Worm (Caenorhabditis elegans): ENCODE data around the gene uev-2.

uev-2 gene

DNA sequence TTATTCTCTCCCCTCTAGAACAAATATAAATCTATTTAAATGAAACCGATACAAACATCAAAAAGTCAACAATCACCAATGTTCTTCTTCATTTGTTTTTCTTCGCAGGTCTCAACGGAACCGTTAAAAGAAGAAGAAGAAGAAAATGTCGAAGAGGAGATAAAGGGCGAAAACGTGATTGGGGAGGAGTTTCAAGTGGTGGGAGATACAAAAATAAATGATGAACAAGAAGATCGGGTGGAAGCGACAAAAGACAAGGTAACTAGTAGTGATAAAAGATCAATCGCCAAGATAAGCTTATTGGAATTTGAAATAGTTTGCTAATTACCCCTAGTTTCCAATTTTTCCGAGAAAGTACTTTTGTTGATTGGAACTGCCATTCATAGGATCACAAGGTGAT, 32.7 kb upstream of the uev-2 start:
- TF ChIP-seq fos-1 (tag; optimal IDR thresholded peaks at IDR 0.05), result no peak
- TF ChIP-seq mep-1 (tag; optimal IDR thresholded peaks at IDR 0.05), result no peak
- peak in 1 of 2 experiments; percentile 32 for TF ChIP-seq mdl-1 (tag; optimal IDR thresholded peaks at IDR 0.05)
- no peak for TF ChIP-seq jun-1 (tag; optimal IDR thresholded peaks at IDR 0.05)
- no peak for TF ChIP-seq unc-62 (GFP tag; optimal IDR thresholded peaks at IDR 0.05)
- no peak for TF ChIP-seq isw-1 (GFP tag; IDR thresholded peaks at IDR 0.05)
- no peak for TF ChIP-seq ztf-4 (tag; optimal IDR thresholded peaks at IDR 0.05)
- TF ChIP-seq nhr-20 (tag; optimal IDR thresholded peaks at IDR 0.05), result peak; percentile 53
- TF ChIP-seq lin-14 (GFP tag; optimal IDR thresholded peaks at IDR 0.05), result peak; percentile 54
- TF ChIP-seq lin-35 (GFP tag; optimal IDR thresholded peaks at IDR 0.05), result peak in 1 of 2 experiments; percentile 42
- peak; percentile 58 for TF ChIP-seq snu-23 (GFP tag; optimal IDR thresholded peaks at IDR 0.05)
- TF ChIP-seq dpl-1 (GFP tag; optimal IDR thresholded peaks at IDR 0.05), result no peak
- TF ChIP-seq blmp-1 (tag; optimal IDR thresholded peaks at IDR 0.05), result peak; percentile 65
- TF ChIP-seq ceh-82 (tag; optimal IDR thresholded peaks at IDR 0.05), result no peak
- TF ChIP-seq elt-2 (tag; optimal IDR thresholded peaks at IDR 0.05), result no peak
- TF ChIP-seq rnt-1 (tag; optimal IDR thresholded peaks at IDR 0.05), result no peak
- no peak for TF ChIP-seq nhr-19 (GFP tag; conservative IDR thresholded peaks at IDR 0.05)
- TF ChIP-seq alr-1 (tag; optimal IDR thresholded peaks at IDR 0.05; ENCODE audit: borderline replicate concordance), result no peak
- no peak for TF ChIP-seq snpc-4 (tag; optimal IDR thresholded peaks at IDR 0.05)
- no peak for TF ChIP-seq pax-3 (tag; optimal IDR thresholded peaks at IDR 0.05)
- TF ChIP-seq ceh-88 (GFP tag; IDR thresholded peaks at IDR 0.05), result no peak
- peak; percentile 2 for TF ChIP-seq pag-3 (tag; optimal IDR thresholded peaks at IDR 0.05; ENCODE audit: borderline replicate concordance, insufficient read depth)
- no peak for TF ChIP-seq lir-3 (tag; optimal IDR thresholded peaks at IDR 0.05; ENCODE audit: poor library complexity)
- no peak for TF ChIP-seq nhr-12 (tag; optimal IDR thresholded peaks at IDR 0.05)
- TF ChIP-seq ztf-11 (tag; optimal IDR thresholded peaks at IDR 0.05), result no peak
- TF ChIP-seq zip-4 (GFP tag; optimal IDR thresholded peaks at IDR 0.05), result no peak
- no peak for TF ChIP-seq tlp-1 (tag; optimal IDR thresholded peaks at IDR 0.05)
- TF ChIP-seq nhr-85 (tag), result peak; percentile 84
- TF ChIP-seq efl-1 (optimal IDR thresholded peaks at IDR 0.05), result no peak
- no peak for TF ChIP-seq efl-1 (GFP tag; optimal IDR thresholded peaks at IDR 0.05 in 1 of 2)
- TF ChIP-seq aly-2 (tag; optimal IDR thresholded peaks at IDR 0.05), result no peak
- no peak for TF ChIP-seq unc-98 (GFP tag; IDR thresholded peaks at IDR 0.05)
- TF ChIP-seq nhr-71 (tag; optimal IDR thresholded peaks at IDR 0.05), result peak; percentile 25
- TF ChIP-seq unc-86 (tag; optimal IDR thresholded peaks at IDR 0.05), result no peak
- no peak for TF ChIP-seq nhr-90 (tag; optimal IDR thresholded peaks at IDR 0.05; ENCODE audit: poor library complexity)
- no peak for TF ChIP-seq fkh-10 (GFP tag; optimal IDR thresholded peaks at IDR 0.05)
- TF ChIP-seq elt-3 (tag; optimal IDR thresholded peaks at IDR 0.05), result peak in 4 of 6 experiments; percentile 31 to 70 (median 48)
- no peak for TF ChIP-seq swsn-7 (tag; optimal IDR thresholded peaks at IDR 0.05)
- TF ChIP-seq tbx-2 (tag; optimal IDR thresholded peaks at IDR 0.05), result peak; percentile 18
- no peak for TF ChIP-seq ceh-8 (GFP tag; optimal IDR thresholded peaks at IDR 0.05)
- no peak for TF ChIP-seq mab-9 (GFP tag; IDR thresholded peaks at IDR 0.05)

DNA sequence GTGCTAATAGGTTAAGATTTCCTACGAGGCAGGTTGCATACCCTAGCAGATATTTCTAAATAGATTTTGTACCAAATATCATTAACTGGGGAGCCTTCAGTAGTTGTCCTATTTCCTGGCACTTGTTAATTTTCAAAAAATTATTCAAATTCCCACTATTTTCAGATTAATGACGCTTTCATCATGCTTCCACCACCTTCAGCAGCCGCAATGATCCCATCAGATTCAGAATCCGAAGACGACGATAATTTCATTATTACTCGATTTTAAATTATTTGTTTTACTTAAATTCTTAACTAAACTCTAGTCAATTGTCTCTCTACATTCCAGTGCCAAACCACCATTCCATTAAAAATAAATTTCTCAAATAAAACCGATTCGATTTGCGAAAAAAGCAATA, 32.1 kb upstream of the uev-2 start:
- TF ChIP-seq fos-1 (tag; optimal IDR thresholded peaks at IDR 0.05) (no peak), swsn-7 (tag; optimal IDR thresholded peaks at IDR 0.05) (peak; percentile 5), hlh-17 (GFP tag; optimal IDR thresholded peaks at IDR 0.05; ENCODE audit: borderline replicate concordance) (no peak), nhr-71 (tag; optimal IDR thresholded peaks at IDR 0.05) (peak; percentile 71), lir-3 (tag; optimal IDR thresholded peaks at IDR 0.05; ENCODE audit: poor library complexity) (peak; percentile 43), ztf-4 (tag; optimal IDR thresholded peaks at IDR 0.05) (peak; percentile 20), lin-35 (GFP tag; optimal IDR thresholded peaks at IDR 0.05) (peak in 1 of 2 experiments; percentile 22), nhr-90 (tag; optimal IDR thresholded peaks at IDR 0.05; ENCODE audit: poor library complexity) (peak; percentile 71), efl-1 (optimal IDR thresholded peaks at IDR 0.05) (no peak), efl-1 (GFP tag; optimal IDR thresholded peaks at IDR 0.05 in 1 of 2) (peak in 1 of 2 experiments; percentile 64), tbx-2 (tag; optimal IDR thresholded peaks at IDR 0.05) (peak; percentile 40), ets-5 (GFP tag; IDR thresholded peaks at IDR 0.05) (no peak), nhr-20 (tag; optimal IDR thresholded peaks at IDR 0.05) (peak; percentile 89), nhr-47 (tag; optimal IDR thresholded peaks at IDR 0.05) (peak; percentile 51), nhr-12 (tag; optimal IDR thresholded peaks at IDR 0.05) (no peak), ama-1 (optimal IDR thresholded peaks at IDR 0.05) (peak; percentile 92), snu-23 (GFP tag; optimal IDR thresholded peaks at IDR 0.05) (peak; percentile 16), elt-2 (tag; optimal IDR thresholded peaks at IDR 0.05) (peak; percentile 36), nhr-19 (GFP tag; conservative IDR thresholded peaks at IDR 0.05) (peak; percentile 45), xbp-1 (tag; optimal IDR thresholded peaks at IDR 0.05) (peak; percentile 28)
